Worm (Caenorhabditis elegans) whole organism, L3 larva: ENCODE results near the gene oac-59.

Experiments
- egl-5 ChIP-seq: fragments of 150-350 bp; optimal IDR thresholded peaks from 2 replicates; lab custom pipeline; 2017; ENCODE audit warnings: missing biosample characterization, missing genetic modification reagents, missing genetic modification characterization, inconsistent platforms
- elt-3 ChIP-seq, 3 experiments: fragments of 150-350 bp in 1 of 3; sonication (generic microtip) in 2 of 3; optimal IDR thresholded peaks; 2 replicates in 2 of 3; 4 replicates in 1 of 3; lab custom pipeline; 2014 to 2017; ENCODE audit warnings: missing biosample characterization in 3 of 3, missing genetic modification characterization in 3 of 3
- fkh-10 ChIP-seq: sonication (generic microtip); optimal IDR thresholded peaks from 2 replicates; lab custom pipeline; 2017; ENCODE audit warnings: missing biosample characterization, missing genetic modification reagents, missing genetic modification characterization
- fos-1 ChIP-seq: fragments of 150-350 bp; optimal IDR thresholded peaks from 2 replicates; lab custom pipeline; 2014; ENCODE audit warnings: missing biosample characterization, missing genetic modification characterization
- lin-15B ChIP-seq: fragments of 150-350 bp; optimal IDR thresholded peaks from 2 replicates; lab custom pipeline; 2014; ENCODE audit warnings: missing biosample characterization, missing genetic modification characterization
- nhr-23 ChIP-seq: fragments of 150-350 bp; optimal IDR thresholded peaks from 2 replicates; lab custom pipeline; 2014; ENCODE audit warnings: missing biosample characterization, missing genetic modification reagents, missing genetic modification characterization
- nhr-237 ChIP-seq: fragments of 150-350 bp; optimal IDR thresholded peaks from 2 replicates; lab custom pipeline; 2014; ENCODE audit warnings: missing biosample characterization, missing genetic modification characterization
- nhr-43 ChIP-seq: sonication (generic microtip); optimal IDR thresholded peaks from 2 replicates; lab custom pipeline; 2016; ENCODE audit warnings: mild to moderate bottlenecking, missing genetic modification characterization, missing compliant biosample characterization; ENCODE audit not compliant: poor library complexity, severe bottlenecking
- pha-4 ChIP-seq: fragments of 150-350 bp; optimal IDR thresholded peaks from 2 replicates; lab custom pipeline; 2014; ENCODE audit warnings: missing biosample characterization, missing genetic modification reagents, missing genetic modification characterization
- pqm-1 ChIP-seq: fragments of 150-350 bp; optimal IDR thresholded peaks from 2 replicates; lab custom pipeline; 2017; ENCODE audit warnings: missing biosample characterization, missing genetic modification characterization, inconsistent platforms
- snpc-4 ChIP-seq: fragments of 150-350 bp; optimal IDR thresholded peaks from 2 replicates; lab custom pipeline; 2014; ENCODE audit warnings: missing biosample characterization, missing genetic modification characterization
- tbx-2 ChIP-seq: sonication (generic microtip); optimal IDR thresholded peaks from 2 replicates; lab custom pipeline; 2016; ENCODE audit warnings: mild to moderate bottlenecking, missing genetic modification characterization, missing compliant biosample characterization

- no peak for TF ChIP-seq lin-15B (tag; lab: Kevin White, UChicago)
- no peak for TF ChIP-seq elt-3 (tag; optimal IDR thresholded peaks at IDR 0.05; lab: Kevin White, UChicago)
- no peak for TF ChIP-seq fos-1
- no peak for TF ChIP-seq nhr-23
- TF ChIP-seq nhr-237 (tag; lab: Kevin White, UChicago): no peak
- no peak for TF ChIP-seq tbx-2 (tag; lab: Kevin White, UChicago)
- TF ChIP-seq egl-5 (tag; lab: Kevin White, UChicago): no peak
- no peak for TF ChIP-seq pha-4 (tag; lab: Kevin White, UChicago)
- no peak for TF ChIP-seq snpc-4 (tag; lab: Kevin White, UChicago)
- no peak for TF ChIP-seq fkh-10 (GFP tag; lab: Kevin White, UChicago)
- TF ChIP-seq pqm-1 (tag; lab: Kevin White, UChicago): no peak
- no peak for TF ChIP-seq nhr-43
These were observed 39.7 kb downstream of the oac-59 start, which contains the start of gene sre-14 for ce11 chrIV:12261353-12261752.
